Fruit fly (Drosophila melanogaster) whole organism, pupa: ENCODE results near the gene CG17121.

ENCODE experiments used
- CG13204 ChIP-seq: fragments of 200-800 bp; sonication (Bioruptor generic); optimal IDR thresholded peaks from 2 replicates; lab custom pipeline; 2018; ENCODE audit warnings: missing biosample characterization, mild to moderate bottlenecking, missing genetic modification characterization, moderate library complexity
- CG34367 ChIP-seq: fragments of 200-800 bp; sonication (Bioruptor generic); optimal IDR thresholded peaks from 2 replicates; lab custom pipeline; 2018; ENCODE audit warnings: missing biosample characterization, mild to moderate bottlenecking, missing genetic modification characterization
- CG8301 ChIP-seq: fragments of 200-800 bp; sonication (Bioruptor generic); optimal IDR thresholded peaks from 2 replicates; lab custom pipeline; 2018; ENCODE audit warnings: missing biosample characterization, mild to moderate bottlenecking, missing genetic modification characterization
- fd96Ca ChIP-seq: fragments of 200-800 bp; sonication (Bioruptor generic); IDR thresholded peaks from 3 replicates; pipeline ENCODE4 v1.3.6; 2022; ENCODE audit warnings: missing biosample characterization, missing genetic modification characterization
- gl ChIP-seq: fragments of 200-800 bp; sonication (Bioruptor generic); optimal IDR thresholded peaks from 2 replicates; lab custom pipeline; 2018; ENCODE audit warnings: missing biosample characterization, mild to moderate bottlenecking, missing genetic modification characterization

dm6 chr3R:23046529-23046943, 1.5 kb downstream of the CG17121 start:
- TF ChIP-seq CG34367 (tag; lab: Kevin White, UChicago) (peak; percentile 84), fd96Ca (GFP tag; lab: Robert Waterston, UW) (peak; percentile 89), gl (tag; lab: Kevin White, UChicago) (peak; percentile 74), CG13204 (peak; percentile 73), CG8301 (tag; lab: Kevin White, UChicago) (peak; percentile 66)
